Worm (Caenorhabditis elegans): ENCODE measurements around the gene srj-4.

The srj-4 gene

ce11 chrV:12211090-12211489 is 48.1 kb downstream of the srj-4 start:
- TF ChIP-seq B0035.1 (tag; optimal IDR thresholded peaks at IDR 0.05) = no peak
- TF ChIP-seq snpc-3.4 (tag; optimal IDR thresholded peaks at IDR 0.05) = no peak
- no peak for TF ChIP-seq ceh-58 (GFP tag; IDR thresholded peaks at IDR 0.05)
- no peak for TF ChIP-seq lin-26 (GFP tag; IDR thresholded peaks at IDR 0.05)

ce11 chrV:12213027-12213426 is 50.0 kb downstream of the srj-4 start, which contains the start of gene vab-8:
vab-8 (plus strand) TSS chrV:12213327.
- TF ChIP-seq C06A6.2 (GFP tag; conservative IDR thresholded peaks at IDR 0.05) (no peak), nhr-80 (tag; optimal IDR thresholded peaks at IDR 0.05) (peak; percentile 57), F22D6.2 (tag; optimal IDR thresholded peaks at IDR 0.05) (no peak), ztf-28 (GFP tag; IDR thresholded peaks at IDR 0.05) (no peak)
